Fruit fly (Drosophila melanogaster): Measurements from ENCODE around the gene CG32022.

The CG32022 gene

DNA sequence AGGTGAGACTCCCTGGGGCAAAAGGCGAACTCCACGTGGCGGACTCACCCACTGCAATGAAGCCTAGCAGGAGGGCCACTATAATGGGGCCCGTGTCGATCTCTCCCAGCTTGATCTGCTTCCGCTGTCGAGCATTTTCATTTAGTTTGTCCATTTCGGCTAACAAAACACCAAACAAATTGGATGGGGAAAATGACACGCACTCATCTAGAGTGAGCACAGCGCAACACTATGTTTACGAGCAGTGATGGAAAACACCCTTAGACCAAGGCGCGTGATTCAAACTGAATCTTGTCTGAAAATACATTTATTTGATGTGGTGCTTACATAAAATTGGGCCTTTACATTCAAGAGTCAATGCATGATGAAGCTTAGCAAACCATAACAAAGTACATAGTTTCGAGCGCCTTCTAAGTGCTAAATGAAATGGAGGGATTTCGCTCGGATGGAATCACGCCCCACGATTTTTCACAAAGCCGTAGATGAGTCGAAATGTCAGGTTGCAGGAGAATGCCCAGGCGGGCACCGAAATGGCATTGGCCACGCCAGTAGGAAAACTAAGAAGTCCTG, 997 bp downstream of the CG32022 start, which contains the start of gene SrpRbeta (continued):
- TF ChIP-seq CrebB (tag; optimal IDR thresholded peaks at IDR 0.05) (no peak), CG6813 (GFP tag; optimal IDR thresholded peaks at IDR 0.05) (no peak), yki (optimal IDR thresholded peaks at IDR 0.05) (no peak), MBD-R2 (GFP tag; IDR thresholded peaks at IDR 0.05) (peak; percentile 63; the same call in 1 of the 2 replicates), hbn (GFP tag; IDR thresholded peaks at IDR 0.05; ENCODE audit: partially characterized antibody) (no peak), CG3838 (GFP tag; optimal IDR thresholded peaks at IDR 0.05) (no peak), stc (GFP tag; IDR thresholded peaks at IDR 0.05) (no peak), Hr51 (GFP tag; optimal IDR thresholded peaks at IDR 0.05) (no peak), tgo (GFP tag; IDR thresholded peaks at IDR 0.05) (no peak), NK7.1 (GFP tag; optimal IDR thresholded peaks at IDR 0.05) (no peak), sug (tag; optimal IDR thresholded peaks at IDR 0.05) (peak; percentile 20), sob (GFP tag; IDR thresholded peaks at IDR 0.05) (peak; percentile 68), lilli (GFP tag; optimal IDR thresholded peaks at IDR 0.05) (peak; percentile 40), Pdp1 (GFP tag; optimal IDR thresholded peaks at IDR 0.05) (peak in 1 of 2 experiments; percentile 48), Drgx (GFP tag; IDR thresholded peaks at IDR 0.05) (no peak), vfl (GFP tag; optimal IDR thresholded peaks at IDR 0.05) (peak; percentile 47), CG1024 (GFP tag; IDR thresholded peaks at IDR 0.05) (no peak), Myb (GFP tag; optimal IDR thresholded peaks at IDR 0.05) (peak; percentile 34), GATAe (GFP tag; conservative IDR thresholded peaks at IDR 0.05) (no peak), gro (GFP tag; optimal IDR thresholded peaks at IDR 0.05) (peak; percentile 60), CG34224 (GFP tag; IDR thresholded peaks at IDR 0.05; ENCODE audit: partially characterized antibody) (peak; percentile 21; the same call in 1 of the 3 replicates), Meics (GFP tag; optimal IDR thresholded peaks at IDR 0.05) (peak; percentile 17), Kr (GFP tag; optimal IDR thresholded peaks at IDR 0.05) (no peak), CG17385 (GFP tag; optimal IDR thresholded peaks at IDR 0.05) (peak; percentile 30), CG6791 (GFP tag; IDR thresholded peaks at IDR 0.05; ENCODE audit: partially characterized antibody) (0 out of 3 replicates have a peak, but pooled peaks have one; percentile 18), CG33213 (GFP tag; optimal IDR thresholded peaks at IDR 0.05) (peak; percentile 54), PHDP (tag; optimal IDR thresholded peaks at IDR 0.05) (peak; percentile 7), caup (GFP tag; optimal IDR thresholded peaks at IDR 0.05; ENCODE audit: severe bottlenecking) (peak; percentile 14), CG10321 (GFP tag; IDR thresholded peaks at IDR 0.05) (no peak), CG2678 (tag; optimal IDR thresholded peaks at IDR 0.05) (no peak), Dip3 (GFP tag; optimal IDR thresholded peaks at IDR 0.05) (peak; percentile 22), sd (tag; optimal IDR thresholded peaks at IDR 0.05) (no peak), Optix (GFP tag; IDR thresholded peaks at IDR 0.05) (no peak), CG7357 (GFP tag; IDR thresholded peaks at IDR 0.05) (no peak), slp2 (GFP tag; optimal IDR thresholded peaks at IDR 0.05) (no peak), Dad (GFP tag; optimal IDR thresholded peaks at IDR 0.05) (peak; percentile 26), psq (GFP tag; optimal IDR thresholded peaks at IDR 0.05) (no peak), Ada2b (GFP tag; IDR thresholded peaks at IDR 0.05) (0 out of 2 replicates have a peak, but pooled peaks have one; percentile 3), odd (GFP tag; optimal IDR thresholded peaks at IDR 0.05) (no peak), Fer3 (tag; optimal IDR thresholded peaks at IDR 0.05) (no peak), corto (GFP tag; optimal IDR thresholded peaks at IDR 0.05) (no peak), CG2116 (GFP tag; optimal IDR thresholded peaks at IDR 0.05) (peak; percentile 47), chn (GFP tag; optimal IDR thresholded peaks at IDR 0.05) (no peak), Deaf1 (tag; optimal IDR thresholded peaks at IDR 0.05) (no peak), CG8281 (tag; optimal IDR thresholded peaks at IDR 0.05) (no peak), bowl (GFP tag; IDR thresholded peaks at IDR 0.05) (no peak), CG18764 (GFP tag; optimal IDR thresholded peaks at IDR 0.05) (no peak), jigr1 (GFP tag; IDR thresholded peaks at IDR 0.05) (no peak), CG7928 (GFP tag; optimal IDR thresholded peaks at IDR 0.05) (no peak), CG17186 (GFP tag; optimal IDR thresholded peaks at IDR 0.05) (peak; percentile 26)
